Worm (Caenorhabditis elegans) whole organism, L3 larva: Measurements from ENCODE around the gene D1014.5.

Experiments
- R02D3.7 ChIP-seq: fragments of 150-350 bp; optimal IDR thresholded peaks from 2 replicates; lab custom pipeline; 2014; ENCODE audit warnings: missing biosample characterization, missing genetic modification characterization
- ama-1 ChIP-seq: fragments of 150-350 bp; optimal IDR thresholded peaks from 2 replicates; lab custom pipeline; 2018
- ceh-16 ChIP-seq: sonication (generic microtip); optimal IDR thresholded peaks from 2 replicates; lab custom pipeline; 2017; ENCODE audit warnings: missing biosample characterization, missing genetic modification characterization
- ceh-82 ChIP-seq: fragments of 150-350 bp; optimal IDR thresholded peaks from 2 replicates; lab custom pipeline; 2014; ENCODE audit warnings: missing biosample characterization, missing genetic modification characterization
- ceh-9 ChIP-seq: sonication (generic microtip); optimal IDR thresholded peaks from 2 replicates; lab custom pipeline; 2018; ENCODE audit warnings: missing biosample characterization, missing genetic modification characterization
- daf-12 ChIP-seq: fragments of 150-350 bp; optimal IDR thresholded peaks from 2 replicates; lab custom pipeline; 2014; ENCODE audit warnings: missing biosample characterization, missing genetic modification reagents, missing genetic modification characterization
- egl-27 ChIP-seq: sonication (generic microtip); optimal IDR thresholded peaks from 4 replicates; lab custom pipeline; 2017; ENCODE audit warnings: missing biosample characterization, missing genetic modification reagents, missing genetic modification characterization
- egl-5 ChIP-seq: fragments of 150-350 bp; optimal IDR thresholded peaks from 2 replicates; lab custom pipeline; 2017; ENCODE audit warnings: missing biosample characterization, missing genetic modification reagents, missing genetic modification characterization, inconsistent platforms
- elt-1 ChIP-seq: fragments of 150-350 bp; optimal IDR thresholded peaks from 2 replicates; lab custom pipeline; 2014; ENCODE audit warnings: missing biosample characterization, missing genetic modification characterization
- elt-2 ChIP-seq: sonication (generic microtip); optimal IDR thresholded peaks from 2 replicates; lab custom pipeline; 2016; ENCODE audit warnings: missing genetic modification reagents, mild to moderate bottlenecking, missing genetic modification characterization, missing compliant biosample characterization
- elt-3 ChIP-seq, 3 experiments: fragments of 150-350 bp in 1 of 3; sonication (generic microtip) in 2 of 3; optimal IDR thresholded peaks; 2 replicates in 2 of 3; 4 replicates in 1 of 3; lab custom pipeline; 2014 to 2017; ENCODE audit warnings: missing biosample characterization in 3 of 3, missing genetic modification characterization in 3 of 3
- eor-1 ChIP-seq, 2 experiments: fragments of 150-350 bp; optimal IDR thresholded peaks; 2 replicates each; lab custom pipeline; 2014 to 2018; ENCODE audit warnings: missing biosample characterization in 2 of 2, missing genetic modification characterization in 2 of 2
- fkh-10 ChIP-seq: sonication (generic microtip); optimal IDR thresholded peaks from 2 replicates; lab custom pipeline; 2017; ENCODE audit warnings: missing biosample characterization, missing genetic modification reagents, missing genetic modification characterization
- fkh-2 ChIP-seq: fragments of 150-350 bp; optimal IDR thresholded peaks from 2 replicates; lab custom pipeline; 2014; ENCODE audit warnings: missing biosample characterization, missing genetic modification reagents, missing genetic modification characterization
- fos-1 ChIP-seq: fragments of 150-350 bp; optimal IDR thresholded peaks from 2 replicates; lab custom pipeline; 2014; ENCODE audit warnings: missing biosample characterization, missing genetic modification characterization
- lsy-12 ChIP-seq: sonication (generic microtip); optimal IDR thresholded peaks from 2 replicates; lab custom pipeline; 2016; ENCODE audit warnings: mild to moderate bottlenecking, missing genetic modification characterization, missing compliant biosample characterization
- mdl-1 ChIP-seq: fragments of 150-350 bp; optimal IDR thresholded peaks from 2 replicates; lab custom pipeline; 2014; ENCODE audit warnings: missing biosample characterization, missing genetic modification characterization
- mml-1 ChIP-seq: fragments of 150-350 bp; sonication (generic microtip); optimal IDR thresholded peaks from 3 replicates; lab custom pipeline; 2014; ENCODE audit warnings: missing biosample characterization, missing genetic modification characterization
- nfya-1 ChIP-seq: sonication (generic microtip); optimal IDR thresholded peaks from 2 replicates; lab custom pipeline; 2017; ENCODE audit warnings: missing genetic modification characterization, mild to moderate bottlenecking, missing compliant biosample characterization, antibody characterized with exemption, moderate library complexity; ENCODE audit not compliant: insufficient read depth
- nhr-11 ChIP-seq: fragments of 150-350 bp; optimal IDR thresholded peaks from 2 replicates; lab custom pipeline; 2014; ENCODE audit warnings: missing biosample characterization, missing genetic modification characterization
- nhr-12 ChIP-seq: fragments of 150-350 bp; optimal IDR thresholded peaks from 2 replicates; lab custom pipeline; 2014; ENCODE audit warnings: missing biosample characterization, missing genetic modification characterization
- nhr-23 ChIP-seq: fragments of 150-350 bp; optimal IDR thresholded peaks from 2 replicates; lab custom pipeline; 2014; ENCODE audit warnings: missing biosample characterization, missing genetic modification reagents, missing genetic modification characterization
- nhr-25 ChIP-seq: sonication (generic microtip); optimal IDR thresholded peaks from 2 replicates; lab custom pipeline; 2017; ENCODE audit warnings: missing biosample characterization, missing genetic modification characterization
- nhr-67 ChIP-seq: fragments of 150-350 bp; optimal IDR thresholded peaks from 2 replicates; lab custom pipeline; 2014; ENCODE audit warnings: missing biosample characterization, missing genetic modification characterization
- nhr-76 ChIP-seq: fragments of 150-350 bp; sonication (generic microtip); optimal IDR thresholded peaks from 5 replicates; lab custom pipeline; 2014; ENCODE audit warnings: missing biosample characterization, missing genetic modification characterization
- nhr-77 ChIP-seq: fragments of 150-350 bp; optimal IDR thresholded peaks from 2 replicates; lab custom pipeline; 2014; ENCODE audit warnings: missing biosample characterization, missing genetic modification characterization
- pha-4 ChIP-seq: fragments of 150-350 bp; optimal IDR thresholded peaks from 2 replicates; lab custom pipeline; 2014; ENCODE audit warnings: missing biosample characterization, missing genetic modification reagents, missing genetic modification characterization
- skn-1 ChIP-seq: fragments of 150-350 bp; optimal IDR thresholded peaks from 2 replicates; lab custom pipeline; 2014; ENCODE audit warnings: missing biosample characterization, missing genetic modification characterization
- tbx-2 ChIP-seq: sonication (generic microtip); optimal IDR thresholded peaks from 2 replicates; lab custom pipeline; 2016; ENCODE audit warnings: mild to moderate bottlenecking, missing genetic modification characterization, missing compliant biosample characterization
- unc-39 ChIP-seq: sonication (generic microtip); optimal IDR thresholded peaks from 4 replicates; lab custom pipeline; 2017; ENCODE audit warnings: missing biosample characterization, missing genetic modification characterization
- unc-62 ChIP-seq: fragments of 150-350 bp; sonication (generic microtip); optimal IDR thresholded peaks from 4 replicates; lab custom pipeline; 2014; ENCODE audit warnings: missing biosample characterization, missing genetic modification reagents, missing genetic modification characterization
- ztf-11 ChIP-seq: fragments of 150-350 bp; optimal IDR thresholded peaks from 2 replicates; lab custom pipeline; 2014; ENCODE audit warnings: missing biosample characterization, missing genetic modification characterization
- ztf-4 ChIP-seq: fragments of 150-350 bp; optimal IDR thresholded peaks from 2 replicates; lab custom pipeline; 2014; ENCODE audit warnings: missing biosample characterization, missing genetic modification characterization

The D1014.5 gene

DNA sequence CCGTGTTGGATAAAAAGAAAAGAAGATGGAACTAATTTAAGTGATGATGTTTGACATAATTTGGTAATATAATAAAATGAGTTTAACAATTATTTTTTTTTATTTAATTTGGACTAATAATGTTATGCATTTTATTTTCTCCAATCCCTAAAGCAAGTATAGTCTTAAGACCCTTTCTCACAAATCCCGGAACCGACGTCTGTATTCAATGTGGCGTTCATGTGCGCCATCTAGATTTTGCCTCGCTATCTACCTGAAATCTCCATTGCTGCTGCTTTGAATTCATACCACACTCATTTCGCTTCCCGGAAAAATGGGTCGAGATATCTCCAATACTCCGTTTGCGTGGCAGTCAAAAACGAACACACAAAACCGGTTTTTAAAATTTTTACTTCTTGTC lies at the start of gene D1014.5:
Gene D1014.5 (plus strand): TSS at position 301 of the 400 bp plus-strand sequence.
- no peak for TF ChIP-seq fkh-10
- no peak for TF ChIP-seq elt-1
- TF ChIP-seq unc-39 = no peak
- TF ChIP-seq ama-1 (lab: Kevin White, UChicago) = no peak
- no peak for TF ChIP-seq eor-1 (tag; optimal IDR thresholded peaks at IDR 0.05; lab: Kevin White, UChicago)
- no peak for TF ChIP-seq nhr-25
- no peak for TF ChIP-seq ztf-11 (tag; lab: Kevin White, UChicago)
- TF ChIP-seq elt-3 (tag; optimal IDR thresholded peaks at IDR 0.05; lab: Kevin White, UChicago) = no peak
- no peak for TF ChIP-seq ceh-9
- no peak for TF ChIP-seq nfya-1
- TF ChIP-seq egl-27 = no peak
- no peak for TF ChIP-seq egl-5 (tag; lab: Kevin White, UChicago)
- no peak for TF ChIP-seq fkh-2 (tag; lab: Kevin White, UChicago)
- TF ChIP-seq elt-2 = no peak
- no peak for TF ChIP-seq R02D3.7 (tag; lab: Kevin White, UChicago)
- no peak for TF ChIP-seq fos-1 (tag; lab: Kevin White, UChicago)
- no peak for TF ChIP-seq nhr-67 (tag; lab: Kevin White, UChicago)
- TF ChIP-seq nhr-12 (tag; lab: Kevin White, UChicago) = no peak
- no peak for TF ChIP-seq lsy-12 (tag; lab: Kevin White, UChicago)
- no peak for TF ChIP-seq nhr-77 (tag; lab: Kevin White, UChicago)

ce11 chrV:8075712-8076111 lies 47.8 kb upstream of the D1014.5 start, which contains the start of gene catp-3:
Gene catp-3 (plus strand): TSS chrV:8076012.
- TF ChIP-seq tbx-2 (tag; lab: Kevin White, UChicago) (no peak), fos-1 (tag; lab: Kevin White, UChicago) (no peak), nhr-11 (no peak), pha-4 (tag; lab: Kevin White, UChicago) (no peak), lsy-12 (tag; lab: Kevin White, UChicago) (no peak), nhr-23 (no peak), fkh-10 (no peak), elt-1 (no peak), ceh-82 (tag; lab: Kevin White, UChicago) (no peak), ceh-9 (no peak), elt-3 (tag; optimal IDR thresholded peaks at IDR 0.05; lab: Kevin White, UChicago) (no peak), nhr-76 (tag; lab: Kevin White, UChicago) (no peak)

ce11 chrV:8079813-8080212 lies 43.7 kb upstream of the D1014.5 start:
- no peak for TF ChIP-seq pha-4 (tag; lab: Kevin White, UChicago)
- no peak for TF ChIP-seq mml-1 (tag; lab: Kevin White, UChicago)
- no peak for TF ChIP-seq fos-1 (tag; lab: Kevin White, UChicago)
- TF ChIP-seq nhr-23 = no peak
- no peak for TF ChIP-seq ceh-16 (tag; lab: Kevin White, UChicago)
- TF ChIP-seq nfya-1 = no peak
- TF ChIP-seq elt-1 = no peak

- TF ChIP-seq mml-1 (tag; lab: Kevin White, UChicago) = no peak
- TF ChIP-seq, all 47 proteins: peak for 0
These were observed 41.9 kb upstream of the D1014.5 start, which contains the start of gene str-131 for ce11 chrV:8081579-8081978. Gene str-131 (minus strand): TSS chrV:8081679.

DNA sequence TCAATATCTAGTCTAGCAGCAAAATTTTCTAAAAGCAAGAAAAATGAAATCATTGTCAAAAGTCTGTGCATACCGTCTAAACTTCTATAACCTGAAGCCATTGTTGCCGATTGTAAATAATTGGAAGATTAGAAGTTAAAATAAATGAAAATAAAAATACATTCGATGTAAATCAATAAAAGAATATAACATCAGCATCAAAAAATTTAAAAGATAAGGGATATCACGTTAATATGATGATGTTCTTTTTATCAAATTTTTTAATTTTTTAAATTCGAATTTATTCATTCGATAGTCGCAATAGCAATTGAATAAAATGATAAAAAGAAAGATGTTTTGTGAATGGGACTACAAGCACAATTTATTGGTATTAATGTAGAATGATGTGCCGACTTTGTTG lies 38.3 kb upstream of the D1014.5 start, which contains the start of gene C09H5.7:
Gene C09H5.7 (minus strand): TSS at position 101 of the 400 bp plus-strand sequence.
- TF ChIP-seq elt-1 (no peak), ztf-4 (tag; lab: Kevin White, UChicago) (no peak), lsy-12 (tag; lab: Kevin White, UChicago) (no peak), skn-1 (tag; lab: Kevin White, UChicago) (no peak), fos-1 (tag; lab: Kevin White, UChicago) (no peak), nhr-25 (no peak)

- no peak for TF ChIP-seq nhr-12 (tag; lab: Kevin White, UChicago)
- TF ChIP-seq egl-27 = no peak
- TF ChIP-seq mdl-1 (tag; lab: Kevin White, UChicago) = no peak
- no peak for TF ChIP-seq nhr-25
- no peak for TF ChIP-seq fkh-2 (tag; lab: Kevin White, UChicago)
- no peak for TF ChIP-seq ceh-82 (tag; lab: Kevin White, UChicago)
- no peak for TF ChIP-seq nhr-67 (tag; lab: Kevin White, UChicago)
- TF ChIP-seq daf-12 = no peak
- no peak for TF ChIP-seq nhr-77 (tag; lab: Kevin White, UChicago)
- TF ChIP-seq egl-5 (tag; lab: Kevin White, UChicago) = no peak
- no peak for TF ChIP-seq ztf-11 (tag; lab: Kevin White, UChicago)
- no peak for TF ChIP-seq pha-4 (tag; lab: Kevin White, UChicago)
- TF ChIP-seq unc-62 (GFP tag; lab: Kevin White, UChicago) = no peak
- TF ChIP-seq nfya-1 = no peak
- TF ChIP-seq elt-1 = no peak
- no peak for TF ChIP-seq nhr-23
These were observed 32.9 kb upstream of the D1014.5 start, which contains the start of gene str-130 for ce11 chrV:8090595-8090994. Gene str-130 (minus strand): TSS chrV:8090695.
